Fruit fly (Drosophila melanogaster) whole organism, embryonic: ENCODE results near the gene CG5902.
A peak's percentile ranks its signal among the peaks of the same experiment; 100 is the strongest.

Experiments used
- Ada2b ChIP-seq: fragments of 200-800 bp; sonication (Bioruptor generic); IDR thresholded peaks from 2 replicates; pipeline ENCODE4 v1.3.6; 2022; ENCODE audit warnings: missing biosample characterization, missing genetic modification characterization
- CG14014 ChIP-seq: fragments of 200-800 bp; sonication (Bioruptor generic); IDR thresholded peaks from 2 replicates; pipeline ENCODE4 v1.3.6; 2022; ENCODE audit warnings: missing biosample characterization, missing genetic modification characterization
- CG15696 ChIP-seq: fragments of 200-800 bp; sonication (Bioruptor generic); optimal IDR thresholded peaks from 2 replicates; lab custom pipeline; 2019; ENCODE audit warnings: missing biosample characterization, mild to moderate bottlenecking, missing genetic modification characterization, moderate library complexity
- CG16813 ChIP-seq: fragments of 200-800 bp; sonication (Bioruptor generic); IDR thresholded peaks from 3 replicates; pipeline ENCODE4 v1.3.6; 2022; ENCODE audit warnings: missing biosample characterization, missing genetic modification characterization; ENCODE audit not compliant: partially characterized antibody
- CG18011 ChIP-seq: fragments of 200-800 bp; sonication (Bioruptor generic); optimal IDR thresholded peaks from 2 replicates; lab custom pipeline; 2017; ENCODE audit warnings: missing biosample characterization, missing genetic modification characterization, mild to moderate bottlenecking, moderate library complexity, missing genotype
- CG18262 ChIP-seq: fragments of 200-800 bp; optimal IDR thresholded peaks from 3 replicates; lab custom pipeline; 2019; ENCODE audit warnings: missing biosample characterization, mild to moderate bottlenecking, missing genetic modification characterization, moderate library complexity
- CG30020 ChIP-seq: fragments of 200-800 bp; optimal IDR thresholded peaks from 2 replicates; lab custom pipeline; 2019; ENCODE audit warnings: missing biosample characterization, mild to moderate bottlenecking, missing genetic modification characterization, moderate library complexity
- CG3281 ChIP-seq: fragments of 200-800 bp; sonication (Bioruptor generic); optimal IDR thresholded peaks from 3 replicates; lab custom pipeline; 2017; ENCODE audit warnings: missing biosample characterization, mild to moderate bottlenecking, missing genetic modification characterization
- CG3847 ChIP-seq: fragments of 200-800 bp; sonication (Bioruptor generic); IDR thresholded peaks from 2 replicates; pipeline ENCODE4 v1.3.6; 2022; ENCODE audit warnings: missing biosample characterization, missing genetic modification characterization
- CG43689 ChIP-seq: fragments of 200-800 bp; sonication (Bioruptor generic); IDR thresholded peaks from 2 replicates; pipeline ENCODE4 v1.3.6; 2022; ENCODE audit warnings: missing biosample characterization, missing genetic modification characterization
- CG4404 ChIP-seq: fragments of 200-800 bp; sonication (Bioruptor generic); IDR thresholded peaks from 2 replicates; pipeline ENCODE4 v1.3.6; 2022; ENCODE audit warnings: missing biosample characterization, missing genetic modification characterization
- CG6254 ChIP-seq: fragments of 200-800 bp; sonication (Bioruptor generic); optimal IDR thresholded peaks from 3 replicates; lab custom pipeline; 2017; ENCODE audit warnings: mild to moderate bottlenecking, missing biosample characterization, missing genetic modification reagents, missing genetic modification characterization
- CG7271 ChIP-seq: fragments of 200-800 bp; sonication (Bioruptor generic); optimal IDR thresholded peaks from 2 replicates; lab custom pipeline; 2018; ENCODE audit warnings: missing biosample characterization, mild to moderate bottlenecking, missing genetic modification characterization, moderate library complexity
- CG7357 ChIP-seq: fragments of 200-800 bp; sonication (Bioruptor generic); IDR thresholded peaks from 3 replicates; pipeline ENCODE4 v1.3.6; 2022; ENCODE audit warnings: missing biosample characterization, missing genetic modification characterization
- CG7372 ChIP-seq: fragments of 200-800 bp; sonication (Bioruptor generic); IDR thresholded peaks from 2 replicates; pipeline ENCODE4 v1.3.6; 2022; ENCODE audit warnings: missing biosample characterization, missing genetic modification characterization
- CG8290 ChIP-seq, 3 experiments: fragments of 200-800 bp; sonication (Bioruptor generic); optimal IDR thresholded peaks; 2 replicates each; lab custom pipeline; 2016 to 2019; ENCODE audit warnings: missing biosample characterization in 3 of 3, missing genetic modification characterization in 3 of 3, mild to moderate bottlenecking in 2 of 3, moderate library complexity in 1 of 3
- CG8478 ChIP-seq: fragments of >200 bp; optimal IDR thresholded peaks from 2 replicates; lab custom pipeline; 2018
- CTCF ChIP-seq: fragments of 200-800 bp; sonication (Bioruptor generic); optimal IDR thresholded peaks from 2 replicates; lab custom pipeline; 2017; ENCODE audit warnings: missing biosample characterization, mild to moderate bottlenecking, missing genetic modification characterization, moderate library complexity
- CrebB ChIP-seq: fragments of 200-800 bp; sonication (Bioruptor generic); optimal IDR thresholded peaks from 3 replicates; lab custom pipeline; 2018; ENCODE audit warnings: missing biosample characterization, mild to moderate bottlenecking, missing genetic modification characterization
- D19B ChIP-seq: fragments of 200-800 bp; sonication (Bioruptor generic); optimal IDR thresholded peaks from 2 replicates; lab custom pipeline; 2017; ENCODE audit warnings: missing biosample characterization, mild to moderate bottlenecking, missing genetic modification characterization
- Deaf1 ChIP-seq: fragments of 200-800 bp; optimal IDR thresholded peaks from 3 replicates; lab custom pipeline; 2019; ENCODE audit warnings: missing biosample characterization, mild to moderate bottlenecking, missing genetic modification characterization, moderate library complexity
- Dek ChIP-seq: fragments of 200-800 bp; sonication (Bioruptor generic); optimal IDR thresholded peaks from 3 replicates; lab custom pipeline; 2019; ENCODE audit warnings: missing biosample characterization, mild to moderate bottlenecking, missing genetic modification characterization, moderate library complexity
- Dll ChIP-seq: fragments of 200-800 bp; sonication (Bioruptor generic); IDR thresholded peaks from 4 replicates; pipeline ENCODE4 v1.3.6; 2022; ENCODE audit warnings: missing biosample characterization, missing genetic modification characterization; ENCODE audit not compliant: partially characterized antibody
- HLH3B ChIP-seq: fragments of 200-800 bp; sonication (Bioruptor generic); IDR thresholded peaks from 2 replicates; pipeline ENCODE4 v1.3.6; 2022; ENCODE audit warnings: missing biosample characterization, missing genetic modification characterization
- Hr3 ChIP-seq: fragments of 200-800 bp; sonication (Bioruptor generic); optimal IDR thresholded peaks from 3 replicates; lab custom pipeline; 2016; ENCODE audit warnings: missing biosample characterization, missing genetic modification characterization
- Kr ChIP-seq: fragments of 200-800 bp; sonication (Bioruptor generic); optimal IDR thresholded peaks from 2 replicates; lab custom pipeline; 2017; ENCODE audit warnings: missing biosample characterization, mild to moderate bottlenecking, missing genetic modification characterization
- Lpt ChIP-seq: fragments of >200 bp; optimal IDR thresholded peaks from 2 replicates; lab custom pipeline; 2018; ENCODE audit warnings: missing biosample characterization, missing genetic modification characterization
- Neu2 ChIP-seq: fragments of 200-800 bp; sonication (Bioruptor generic); optimal IDR thresholded peaks from 3 replicates; lab custom pipeline; 2016; ENCODE audit warnings: missing biosample characterization, missing genetic modification characterization, borderline replicate concordance
- Six4 ChIP-seq: fragments of 200-800 bp; sonication (Bioruptor generic); optimal IDR thresholded peaks from 2 replicates; lab custom pipeline; 2016; ENCODE audit warnings: missing biosample characterization, missing genetic modification characterization
- Sry-δ ChIP-seq: fragments of 200-800 bp; sonication (Bioruptor generic); optimal IDR thresholded peaks from 2 replicates; lab custom pipeline; 2016; ENCODE audit warnings: missing biosample characterization, missing genetic modification characterization
- bcd ChIP-seq: fragments of 200-800 bp; sonication (Bioruptor generic); optimal IDR thresholded peaks from 2 replicates; lab custom pipeline; 2017; ENCODE audit warnings: missing biosample characterization, mild to moderate bottlenecking, missing genetic modification characterization
- cas ChIP-seq: fragments of 200-800 bp; sonication (Bioruptor generic); IDR thresholded peaks from 2 replicates; pipeline ENCODE4 v1.3.6; 2022; ENCODE audit warnings: missing biosample characterization, missing genetic modification characterization
- caup ChIP-seq: fragments of 200-800 bp; sonication (Bioruptor generic); optimal IDR thresholded peaks from 3 replicates; lab custom pipeline; 2017; ENCODE audit warnings: missing biosample characterization, mild to moderate bottlenecking, missing genetic modification characterization, moderate library complexity; ENCODE audit not compliant: severe bottlenecking
- chn ChIP-seq: fragments of 200-800 bp; sonication (Bioruptor generic); optimal IDR thresholded peaks from 2 replicates; lab custom pipeline; 2016; ENCODE audit warnings: missing biosample characterization, missing genetic modification characterization
- dysf ChIP-seq: fragments of 200-800 bp; sonication (Bioruptor generic); IDR thresholded peaks from 3 replicates; pipeline ENCODE4 v1.3.6; 2022; ENCODE audit warnings: missing biosample characterization, missing genetic modification characterization
- fru ChIP-seq: fragments of >200 bp; optimal IDR thresholded peaks from 2 replicates; lab custom pipeline; 2017
- gfzf ChIP-seq: fragments of 200-800 bp; sonication (Bioruptor generic); optimal IDR thresholded peaks from 2 replicates; lab custom pipeline; 2016; ENCODE audit warnings: missing biosample characterization, mild to moderate bottlenecking, missing genetic modification characterization, moderate library complexity
- hb ChIP-seq: fragments of 200-800 bp; sonication (Bioruptor generic); IDR thresholded peaks from 3 replicates; pipeline ENCODE4 v1.3.6; 2022; ENCODE audit warnings: missing biosample characterization, missing genetic modification characterization; ENCODE audit not compliant: partially characterized antibody
- ind ChIP-seq: fragments of 200-800 bp; sonication (Bioruptor generic); optimal IDR thresholded peaks from 3 replicates; lab custom pipeline; 2016; ENCODE audit warnings: missing biosample characterization, missing genetic modification characterization
- pum ChIP-seq: fragments of 200-800 bp; sonication (Bioruptor generic); optimal IDR thresholded peaks from 2 replicates; lab custom pipeline; 2016; ENCODE audit warnings: missing biosample characterization, missing genetic modification characterization
- ranshi ChIP-seq: fragments of 200-800 bp; sonication (Bioruptor generic); IDR thresholded peaks from 2 replicates; pipeline ENCODE4 v1.3.6; 2022; ENCODE audit warnings: missing biosample characterization, missing genetic modification characterization
- row ChIP-seq: fragments of 200-800 bp; sonication (Bioruptor generic); IDR thresholded peaks from 3 replicates; pipeline ENCODE4 v1.3.6; 2022; ENCODE audit warnings: missing biosample characterization, missing genetic modification characterization
- sim ChIP-seq: fragments of 200-800 bp; sonication (Bioruptor generic); IDR thresholded peaks from 2 replicates; pipeline ENCODE4 v1.3.6; 2022; ENCODE audit warnings: missing biosample characterization, missing genetic modification characterization
- sima ChIP-seq: fragments of 200-800 bp; sonication (Bioruptor generic); optimal IDR thresholded peaks from 2 replicates; lab custom pipeline; 2016; ENCODE audit warnings: missing biosample characterization, missing genetic modification characterization
- stwl ChIP-seq: fragments of 200-800 bp; sonication (Bioruptor generic); optimal IDR thresholded peaks from 3 replicates; lab custom pipeline; 2018; ENCODE audit warnings: missing biosample characterization, mild to moderate bottlenecking, missing genetic modification characterization, moderate library complexity
- tio ChIP-seq: fragments of 200-800 bp; sonication (Bioruptor generic); optimal IDR thresholded peaks from 2 replicates; lab custom pipeline; 2017; ENCODE audit warnings: missing biosample characterization, missing genetic modification characterization, inconsistent platforms
- tup ChIP-seq: fragments of 200-800 bp; sonication (Bioruptor generic); optimal IDR thresholded peaks from 2 replicates; lab custom pipeline; 2016; ENCODE audit warnings: missing biosample characterization, mild to moderate bottlenecking, missing genetic modification characterization, moderate library complexity
- vvl ChIP-seq: fragments of 200-800 bp; sonication (Bioruptor generic); IDR thresholded peaks from 2 replicates; pipeline ENCODE4 v1.3.6; 2022; ENCODE audit warnings: missing biosample characterization, missing genetic modification characterization
- zen2 ChIP-seq: fragments of 200-800 bp; sonication (Bioruptor generic); IDR thresholded peaks from 3 replicates; pipeline ENCODE4 v1.3.6; 2022; ENCODE audit warnings: missing biosample characterization, missing genetic modification characterization; ENCODE audit not compliant: partially characterized antibody
- zf30C ChIP-seq: fragments of 200-800 bp; sonication (Bioruptor generic); optimal IDR thresholded peaks from 3 replicates; lab custom pipeline; 2018; ENCODE audit warnings: missing biosample characterization, mild to moderate bottlenecking, missing genetic modification characterization

The CG5902 gene

dm6 chr3R:23941643-23942424 lies 44.6 kb upstream of the CG5902 start (continued):
- no peak for TF ChIP-seq CG18011 (GFP tag; lab: Kevin White, UChicago)
- TF ChIP-seq Hr3 (GFP tag; lab: Kevin White, UChicago): peak; percentile 26
- no peak for TF ChIP-seq CG14014
- no peak for TF ChIP-seq Dll (GFP tag; lab: Robert Waterston, UW)
- peak; percentile 32; the same call in 1 of the 2 replicates for TF ChIP-seq CG3847 (GFP tag; lab: Robert Waterston, UW)
- TF ChIP-seq CG18262 (tag; lab: Kevin White, UChicago): peak; percentile 19
- TF ChIP-seq CG7357: no peak
- TF ChIP-seq HLH3B (GFP tag; lab: Robert Waterston, UW): peak; percentile 62
- peak; percentile 9 for TF ChIP-seq Dek (tag; lab: Kevin White, UChicago)
- TF ChIP-seq Deaf1 (tag; lab: Kevin White, UChicago): no peak
- TF ChIP-seq hb: no peak
- no peak for TF ChIP-seq sima (GFP tag; lab: Kevin White, UChicago)
- TF ChIP-seq sim (GFP tag; lab: Robert Waterston, UW): no peak
- peak; percentile 45 for TF ChIP-seq ind
- no peak for TF ChIP-seq CrebB (tag; lab: Kevin White, UChicago)
- TF ChIP-seq pum (GFP tag; lab: Kevin White, UChicago): peak; percentile 20
- TF ChIP-seq tup (GFP tag; lab: Kevin White, UChicago): no peak
- TF ChIP-seq CTCF (GFP tag; lab: Kevin White, UChicago): no peak
- TF ChIP-seq gfzf (GFP tag; lab: Kevin White, UChicago): no peak
- TF ChIP-seq Ada2b (GFP tag; lab: Robert Waterston, UW): peak; percentile 67
- no peak for TF ChIP-seq Kr (GFP tag; lab: Kevin White, UChicago)
- no peak for TF ChIP-seq CG16813 (GFP tag; lab: Robert Waterston, UW)
- no peak for TF ChIP-seq Six4 (GFP tag; lab: Kevin White, UChicago)
- TF ChIP-seq vvl (GFP tag; lab: Robert Waterston, UW): peak; percentile 64
- no peak for TF ChIP-seq CG43689
- TF ChIP-seq CG15696: no peak
- no peak for TF ChIP-seq Neu2 (GFP tag; lab: Kevin White, UChicago)
- no peak for TF ChIP-seq chn (GFP tag; lab: Kevin White, UChicago)
- no peak for TF ChIP-seq zen2 (GFP tag; lab: Robert Waterston, UW)
- peak; percentile 9 for TF ChIP-seq bcd (GFP tag; lab: Kevin White, UChicago)
- TF ChIP-seq CG3281 (GFP tag; lab: Kevin White, UChicago): peak; percentile 46
- peak; percentile 65 for TF ChIP-seq row (GFP tag; lab: Robert Waterston, UW)
- no peak for TF ChIP-seq CG8478 (lab: Kevin White, UChicago)
- no peak for TF ChIP-seq CG7271 (tag; lab: Kevin White, UChicago)
- no peak for TF ChIP-seq CG30020 (tag; lab: Kevin White, UChicago)
- TF ChIP-seq CG6254 (GFP tag; lab: Kevin White, UChicago): no peak
- TF ChIP-seq stwl (tag; lab: Kevin White, UChicago): no peak
- no peak for TF ChIP-seq tio (GFP tag; lab: Kevin White, UChicago)
- TF ChIP-seq Lpt (GFP tag; lab: Kevin White, UChicago): no peak
- TF ChIP-seq CG8290 (GFP tag; optimal IDR thresholded peaks at IDR 0.05; lab: Kevin White, UChicago): no peak
- no peak for TF ChIP-seq CG8290 (tag; optimal IDR thresholded peaks at IDR 0.05; lab: Kevin White, UChicago)
- peak; percentile 48; the same call in 1 of the 3 replicates for TF ChIP-seq dysf (GFP tag; lab: Robert Waterston, UW)
- TF ChIP-seq fru (lab: Kevin White, UChicago): no peak
- TF ChIP-seq cas (GFP tag; lab: Robert Waterston, UW): no peak
- peak; percentile 20 for TF ChIP-seq D19B (GFP tag; lab: Kevin White, UChicago)
- TF ChIP-seq CG7372 (GFP tag; lab: Robert Waterston, UW): no peak
- no peak for TF ChIP-seq caup (GFP tag; lab: Kevin White, UChicago)
- no peak for TF ChIP-seq zf30C (GFP tag; lab: Kevin White, UChicago)
- peak; percentile 57 for TF ChIP-seq ranshi
- TF ChIP-seq CG4404 (GFP tag; lab: Robert Waterston, UW): 0 out of 2 replicates have a peak, but pooled peaks have one; percentile 18
- peak; percentile 4 for TF ChIP-seq Sry-δ (GFP tag; lab: Kevin White, UChicago)
